Fruit fly (Drosophila melanogaster): ENCODE results near the gene Snap24.

The Snap24 gene

dm6 chr3R:9800644-9801330 is 37.8 kb upstream of the Snap24 start, which contains the start of the genes CG9467 and CG8526 (continued):
- peak; percentile 11 for TF ChIP-seq pho (GFP tag; optimal IDR thresholded peaks at IDR 0.05)
- 0 out of 3 replicates have a peak, but pooled peaks have one; percentile 9 for TF ChIP-seq Mrtf (GFP tag; IDR thresholded peaks at IDR 0.05)
- TF ChIP-seq cas (GFP tag; IDR thresholded peaks at IDR 0.05), result no peak
- TF ChIP-seq CG18011 (GFP tag; optimal IDR thresholded peaks at IDR 0.05), result peak; percentile 26
- peak; percentile 89 for TF ChIP-seq CoRest (tag; optimal IDR thresholded peaks at IDR 0.05)
- no peak for TF ChIP-seq sim (GFP tag; IDR thresholded peaks at IDR 0.05)
- TF ChIP-seq CG8281 (tag; optimal IDR thresholded peaks at IDR 0.05), result no peak
- TF ChIP-seq Hr78 (GFP tag; optimal IDR thresholded peaks at IDR 0.05), result no peak
- TF ChIP-seq CG8924 (tag; optimal IDR thresholded peaks at IDR 0.05), result peak; percentile 77
- peak; percentile 81 for TF ChIP-seq CG16813 (GFP tag; IDR thresholded peaks at IDR 0.05; ENCODE audit: partially characterized antibody)
- TF ChIP-seq Stat92E (GFP tag; optimal IDR thresholded peaks at IDR 0.05), result no peak
- TF ChIP-seq lmd (GFP tag; IDR thresholded peaks at IDR 0.05), result peak; percentile 65
- TF ChIP-seq ci (GFP tag; IDR thresholded peaks at IDR 0.05), result peak; percentile 35; the same call in 1 of the 3 replicates
- TF ChIP-seq B-H1 (GFP tag; IDR thresholded peaks at IDR 0.05), result no peak
- TF ChIP-seq H2.0 (GFP tag; IDR thresholded peaks at IDR 0.05), result peak; percentile 50
- no peak for TF ChIP-seq da (GFP tag; optimal IDR thresholded peaks at IDR 0.05)
- TF ChIP-seq sisA (GFP tag; IDR thresholded peaks at IDR 0.05), result peak; percentile 58; the same call in 1 of the 2 replicates
- peak; percentile 2 for TF ChIP-seq maf-S (GFP tag; optimal IDR thresholded peaks at IDR 0.05)
- TF ChIP-seq C15 (GFP tag; IDR thresholded peaks at IDR 0.05), result 0 out of 3 replicates have a peak, but pooled peaks have one; percentile 17
- TF ChIP-seq Oli (tag; optimal IDR thresholded peaks at IDR 0.05), result peak; percentile 37
- TF ChIP-seq CG11093 (GFP tag; IDR thresholded peaks at IDR 0.05), result 0 out of 3 replicates have a peak, but pooled peaks have one; percentile 41
- TF ChIP-seq Sox102F (GFP tag; optimal IDR thresholded peaks at IDR 0.05), result no peak
- TF ChIP-seq CG6272 (GFP tag; IDR thresholded peaks at IDR 0.05), result peak; percentile 68
- no peak for TF ChIP-seq CG4707 (GFP tag; optimal IDR thresholded peaks at IDR 0.05)
- TF ChIP-seq Antp (GFP tag; optimal IDR thresholded peaks at IDR 0.05), result no peak
- TF ChIP-seq Spps (tag; optimal IDR thresholded peaks at IDR 0.05), result no peak
- peak; percentile 29 for TF ChIP-seq CG34376 (GFP tag; optimal IDR thresholded peaks at IDR 0.05)
- peak; percentile 59 for TF ChIP-seq CG12155 (GFP tag; optimal IDR thresholded peaks at IDR 0.05)
- TF ChIP-seq CG17612 (GFP tag; IDR thresholded peaks at IDR 0.05), result no peak
- peak; percentile 30 for TF ChIP-seq HLH54F (GFP tag; optimal IDR thresholded peaks at IDR 0.05)
- peak; percentile 67; the same call in 1 of the 2 replicates for TF ChIP-seq Ptx1 (GFP tag; IDR thresholded peaks at IDR 0.05)
- no peak for TF ChIP-seq dmrt99B (tag; optimal IDR thresholded peaks at IDR 0.05)
- TF ChIP-seq CG11247 (GFP tag; IDR thresholded peaks at IDR 0.05), result 0 out of 2 replicates have a peak, but pooled peaks have one; percentile 29
- no peak for TF ChIP-seq sc (optimal IDR thresholded peaks at IDR 0.05)
- no peak for TF ChIP-seq sc (GFP tag; optimal IDR thresholded peaks at IDR 0.05)
- peak; percentile 90 for TF ChIP-seq Scr (GFP tag; IDR thresholded peaks at IDR 0.05; ENCODE audit: partially characterized antibody)
- peak; percentile 84 for TF ChIP-seq CG10462 (GFP tag; optimal IDR thresholded peaks at IDR 0.05)
- TF ChIP-seq Ravus (GFP tag; IDR thresholded peaks at IDR 0.05), result no peak
- no peak for TF ChIP-seq CHES-1-like (GFP tag; optimal IDR thresholded peaks at IDR 0.05)
- TF ChIP-seq CG6654 (GFP tag; optimal IDR thresholded peaks at IDR 0.05), result no peak
- peak; percentile 74 for TF ChIP-seq CG2120 (GFP tag; optimal IDR thresholded peaks at IDR 0.05)
- no peak for TF ChIP-seq Dad (GFP tag; optimal IDR thresholded peaks at IDR 0.05)
- TF ChIP-seq CG14050 (GFP tag; IDR thresholded peaks at IDR 0.05), result no peak
- TF ChIP-seq rib (GFP tag; IDR thresholded peaks at IDR 0.05), result no peak
- peak; percentile 53; the same call in 1 of the 2 replicates for TF ChIP-seq sob (GFP tag; IDR thresholded peaks at IDR 0.05)
- no peak for TF ChIP-seq nom (GFP tag; optimal IDR thresholded peaks at IDR 0.05)
- TF ChIP-seq CG3281 (GFP tag; optimal IDR thresholded peaks at IDR 0.05), result peak; percentile 59
- no peak for TF ChIP-seq nau (GFP tag; optimal IDR thresholded peaks at IDR 0.05)
- TF ChIP-seq CG13296 (GFP tag; optimal IDR thresholded peaks at IDR 0.05), result no peak

All from whole organism, embryonic.